1 fruit fly cellular context compared by ENCODE assay signal in the genomic region with DNA sequence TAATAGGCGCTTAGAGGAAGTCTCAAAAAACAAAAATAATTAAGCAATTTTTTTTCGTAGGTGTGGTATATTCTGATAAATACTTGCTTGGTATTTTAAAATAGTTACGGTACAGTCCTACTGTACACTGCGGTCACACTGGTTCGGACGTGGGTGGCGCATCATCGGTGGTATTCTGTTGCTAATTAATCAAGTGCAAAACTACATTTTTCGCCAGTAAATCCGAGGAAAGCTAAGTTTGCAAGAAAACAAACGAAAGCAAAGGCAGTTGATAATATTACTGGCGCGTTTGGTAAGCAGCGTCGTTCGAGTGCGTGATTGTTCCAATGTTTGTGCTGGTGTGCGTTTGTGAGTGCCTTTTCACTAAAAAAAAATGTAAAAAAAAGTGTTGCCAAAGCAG.
TF ChIP-seq lines count a peak whose summit lies in the region.

A gene (plus strand): TSS at position 125 of the 400 bp plus-strand sequence.

TF ChIP-seq in whole organism, embryonic, 481 proteins besides CTCF, POLR2A, EP300 and RAD21 (continued from another document and continues in another):
- TF ChIP-seq odd (GFP tag; optimal IDR thresholded peaks at IDR 0.05; lab: Kevin White, UChicago) = no peak
- TF ChIP-seq crp (GFP tag; optimal IDR thresholded peaks at IDR 0.05; lab: Kevin White, UChicago) = peak in 1 of 2 experiments; percentile 4
- no peak for TF ChIP-seq CG2129 (GFP tag; IDR thresholded peaks at IDR 0.05; lab: Robert Waterston, UW; ENCODE audit: partially characterized antibody)
- TF ChIP-seq Dp (GFP tag; optimal IDR thresholded peaks at IDR 0.05; lab: Kevin White, UChicago) = peak; percentile 35
- TF ChIP-seq CG11695 (GFP tag; IDR thresholded peaks at IDR 0.05; lab: Robert Waterston, UW) = no peak
- TF ChIP-seq ab (GFP tag; optimal IDR thresholded peaks at IDR 0.05; lab: Kevin White, UChicago) = no peak
- no peak for TF ChIP-seq CG4360 (GFP tag; IDR thresholded peaks at IDR 0.05; lab: Robert Waterston, UW)
- no peak for TF ChIP-seq salm (tag; optimal IDR thresholded peaks at IDR 0.05; lab: Kevin White, UChicago)
- TF ChIP-seq B-H1 (GFP tag; IDR thresholded peaks at IDR 0.05; lab: Robert Waterston, UW) = no peak
- peak; percentile 14 for TF ChIP-seq nom (GFP tag; optimal IDR thresholded peaks at IDR 0.05; lab: Kevin White, UChicago)
- no peak for TF ChIP-seq CG9932 (GFP tag; IDR thresholded peaks at IDR 0.05; lab: Robert Waterston, UW)
- no peak for TF ChIP-seq CoRest (tag; optimal IDR thresholded peaks at IDR 0.05; lab: Kevin White, UChicago)
- no peak for TF ChIP-seq CG7556 (GFP tag; optimal IDR thresholded peaks at IDR 0.05; lab: Kevin White, UChicago)
- no peak for TF ChIP-seq CG12104 (GFP tag; optimal IDR thresholded peaks at IDR 0.05; lab: Kevin White, UChicago)
- TF ChIP-seq CkIIα-i1 (GFP tag; IDR thresholded peaks at IDR 0.05; lab: Robert Waterston, UW) = no peak
- no peak for TF ChIP-seq pita (GFP tag; optimal IDR thresholded peaks at IDR 0.05; lab: Kevin White, UChicago)
- no peak for TF ChIP-seq CG10654 (GFP tag; optimal IDR thresholded peaks at IDR 0.05; lab: Kevin White, UChicago)
- TF ChIP-seq ERR (GFP tag; optimal IDR thresholded peaks at IDR 0.05; lab: Kevin White, UChicago) = no peak
- TF ChIP-seq Blimp-1 (GFP tag; optimal IDR thresholded peaks at IDR 0.05; lab: Kevin White, UChicago) = no peak
- TF ChIP-seq tx (GFP tag; optimal IDR thresholded peaks at IDR 0.05; lab: Kevin White, UChicago) = no peak
- no peak for TF ChIP-seq CrebB (tag; optimal IDR thresholded peaks at IDR 0.05; lab: Kevin White, UChicago)
- peak; percentile 90 for TF ChIP-seq gfzf (GFP tag; optimal IDR thresholded peaks at IDR 0.05; lab: Kevin White, UChicago)
- TF ChIP-seq D19A (tag; optimal IDR thresholded peaks at IDR 0.05; lab: Kevin White, UChicago) = no peak
- TF ChIP-seq CG8478 (optimal IDR thresholded peaks at IDR 0.05; lab: Kevin White, UChicago) = no peak
- no peak for TF ChIP-seq so (GFP tag; IDR thresholded peaks at IDR 0.05; lab: Robert Waterston, UW)
- no peak for TF ChIP-seq CG7271 (tag; optimal IDR thresholded peaks at IDR 0.05; lab: Kevin White, UChicago)
- no peak for TF ChIP-seq D (optimal IDR thresholded peaks at IDR 0.05; lab: Kevin White, UChicago)
- TF ChIP-seq D (GFP tag; optimal IDR thresholded peaks at IDR 0.05; lab: Kevin White, UChicago) = no peak
- TF ChIP-seq Drgx (GFP tag; IDR thresholded peaks at IDR 0.05; lab: Robert Waterston, UW) = no peak
- TF ChIP-seq wdn (GFP tag; IDR thresholded peaks at IDR 0.05; lab: Robert Waterston, UW) = no peak
- TF ChIP-seq fru (optimal IDR thresholded peaks at IDR 0.05; lab: Kevin White, UChicago) = no peak
- TF ChIP-seq YL-1 (GFP tag; optimal IDR thresholded peaks at IDR 0.05; lab: Kevin White, UChicago) = peak; percentile 59
- TF ChIP-seq ham (GFP tag; IDR thresholded peaks at IDR 0.05; lab: Robert Waterston, UW) = no peak
- TF ChIP-seq unc-4 (GFP tag; IDR thresholded peaks at IDR 0.05; lab: Robert Waterston, UW; ENCODE audit: partially characterized antibody) = no peak
- TF ChIP-seq B-H2 (GFP tag; optimal IDR thresholded peaks at IDR 0.05; lab: Kevin White, UChicago) = no peak
- no peak for TF ChIP-seq Doc2 (GFP tag; IDR thresholded peaks at IDR 0.05; lab: Robert Waterston, UW)
- no peak for TF ChIP-seq btn (GFP tag; optimal IDR thresholded peaks at IDR 0.05; lab: Kevin White, UChicago)
- TF ChIP-seq CG17186 (GFP tag; optimal IDR thresholded peaks at IDR 0.05; lab: Kevin White, UChicago) = peak; percentile 1
- TF ChIP-seq CG31388 (GFP tag; optimal IDR thresholded peaks at IDR 0.05; lab: Kevin White, UChicago) = no peak
- no peak for TF ChIP-seq CG9437 (GFP tag; optimal IDR thresholded peaks at IDR 0.05; lab: Kevin White, UChicago)
- TF ChIP-seq CG2202 (tag; optimal IDR thresholded peaks at IDR 0.05; lab: Kevin White, UChicago) = no peak
- TF ChIP-seq CG17359 (tag; optimal IDR thresholded peaks at IDR 0.05; lab: Kevin White, UChicago) = no peak
- TF ChIP-seq slp2 (GFP tag; optimal IDR thresholded peaks at IDR 0.05; lab: Kevin White, UChicago) = no peak
- TF ChIP-seq CG6654 (GFP tag; optimal IDR thresholded peaks at IDR 0.05; lab: Kevin White, UChicago) = no peak
- no peak for TF ChIP-seq Lpt (GFP tag; optimal IDR thresholded peaks at IDR 0.05; lab: Kevin White, UChicago)
- no peak for TF ChIP-seq hkb (optimal IDR thresholded peaks at IDR 0.05; lab: Kevin White, UChicago)
- no peak for TF ChIP-seq hkb (GFP tag; IDR thresholded peaks at IDR 0.05; lab: Robert Waterston, UW)
- no peak for TF ChIP-seq danr (GFP tag; IDR thresholded peaks at IDR 0.05; lab: Robert Waterston, UW)
- TF ChIP-seq CG1792 (GFP tag; optimal IDR thresholded peaks at IDR 0.05; lab: Kevin White, UChicago) = no peak
- TF ChIP-seq gem (tag; optimal IDR thresholded peaks at IDR 0.05; lab: Kevin White, UChicago) = no peak
- TF ChIP-seq ATbp (GFP tag; optimal IDR thresholded peaks at IDR 0.05; lab: Kevin White, UChicago) = no peak
- peak; percentile 33 for TF ChIP-seq Sin3A (optimal IDR thresholded peaks at IDR 0.05; lab: Kevin White, UChicago)
- TF ChIP-seq tup (GFP tag; optimal IDR thresholded peaks at IDR 0.05; lab: Kevin White, UChicago) = no peak
- no peak for TF ChIP-seq NC2α (GFP tag; optimal IDR thresholded peaks at IDR 0.05; lab: Kevin White, UChicago)
- TF ChIP-seq en (GFP tag; optimal IDR thresholded peaks at IDR 0.05; lab: Kevin White, UChicago) = no peak
- TF ChIP-seq CG2875 (GFP tag; optimal IDR thresholded peaks at IDR 0.05; lab: Kevin White, UChicago) = no peak
- TF ChIP-seq inv (GFP tag; IDR thresholded peaks at IDR 0.05; lab: Robert Waterston, UW; ENCODE audit: partially characterized antibody) = no peak
- no peak for TF ChIP-seq Sry-β (GFP tag; optimal IDR thresholded peaks at IDR 0.05; lab: Kevin White, UChicago)
- no peak for TF ChIP-seq CG10431 (GFP tag; optimal IDR thresholded peaks at IDR 0.05; lab: Kevin White, UChicago)
- no peak for TF ChIP-seq az2 (GFP tag; optimal IDR thresholded peaks at IDR 0.05; lab: Kevin White, UChicago)
- no peak for TF ChIP-seq ewg (GFP tag; optimal IDR thresholded peaks at IDR 0.05; lab: Kevin White, UChicago)
- TF ChIP-seq CG6689 (GFP tag; IDR thresholded peaks at IDR 0.05; lab: Robert Waterston, UW) = no peak
- TF ChIP-seq pros (GFP tag; optimal IDR thresholded peaks at IDR 0.05; lab: Kevin White, UChicago) = no peak
- no peak for TF ChIP-seq Side (GFP tag; optimal IDR thresholded peaks at IDR 0.05; lab: Kevin White, UChicago)
- no peak for TF ChIP-seq HLH4C (GFP tag; IDR thresholded peaks at IDR 0.05; lab: Robert Waterston, UW; ENCODE audit: partially characterized antibody)
- no peak for TF ChIP-seq gsb (GFP tag; IDR thresholded peaks at IDR 0.05; lab: Robert Waterston, UW)
- peak in 1 of 2 experiments; percentile 44 for TF ChIP-seq Pdp1 (GFP tag; optimal IDR thresholded peaks at IDR 0.05; lab: Kevin White, UChicago)
- no peak for TF ChIP-seq dati (GFP tag; IDR thresholded peaks at IDR 0.05; lab: Robert Waterston, UW)
- TF ChIP-seq Ptx1 (GFP tag; IDR thresholded peaks at IDR 0.05; lab: Robert Waterston, UW) = no peak
- peak; percentile 53 for TF ChIP-seq Vsx1 (GFP tag; optimal IDR thresholded peaks at IDR 0.05; lab: Kevin White, UChicago)
- no peak for TF ChIP-seq CG1233 (GFP tag; optimal IDR thresholded peaks at IDR 0.05; lab: Kevin White, UChicago)
- TF ChIP-seq Atf6 (GFP tag; IDR thresholded peaks at IDR 0.05; lab: Robert Waterston, UW) = no peak
- TF ChIP-seq HLH54F (GFP tag; optimal IDR thresholded peaks at IDR 0.05; lab: Kevin White, UChicago) = no peak
- TF ChIP-seq sr (GFP tag; IDR thresholded peaks at IDR 0.05; lab: Robert Waterston, UW) = no peak
- TF ChIP-seq Dad (GFP tag; optimal IDR thresholded peaks at IDR 0.05; lab: Kevin White, UChicago) = no peak
- TF ChIP-seq zf30C (GFP tag; optimal IDR thresholded peaks at IDR 0.05; lab: Kevin White, UChicago) = no peak
- TF ChIP-seq CG7745 (tag; optimal IDR thresholded peaks at IDR 0.05; lab: Kevin White, UChicago) = no peak
- no peak for TF ChIP-seq CG15073 (GFP tag; optimal IDR thresholded peaks at IDR 0.05; lab: Kevin White, UChicago)
- TF ChIP-seq Stat92E (GFP tag; optimal IDR thresholded peaks at IDR 0.05; lab: Kevin White, UChicago) = no peak
- TF ChIP-seq CG34422 (GFP tag; IDR thresholded peaks at IDR 0.05; lab: Robert Waterston, UW) = no peak; the same call in 2 of the 3 replicates
- TF ChIP-seq Elba2 (GFP tag; optimal IDR thresholded peaks at IDR 0.05; lab: Kevin White, UChicago) = no peak
- no peak for TF ChIP-seq lmd (GFP tag; IDR thresholded peaks at IDR 0.05; lab: Robert Waterston, UW)
- no peak for TF ChIP-seq fd102C (GFP tag; optimal IDR thresholded peaks at IDR 0.05; lab: Kevin White, UChicago)
- TF ChIP-seq CG30431 (GFP tag; optimal IDR thresholded peaks at IDR 0.05; lab: Kevin White, UChicago) = no peak
- TF ChIP-seq ac (GFP tag; optimal IDR thresholded peaks at IDR 0.05; lab: Kevin White, UChicago) = no peak
- TF ChIP-seq emc (GFP tag; optimal IDR thresholded peaks at IDR 0.05; lab: Kevin White, UChicago) = no peak
- TF ChIP-seq Med (GFP tag; lab: Kevin White, UChicago) = peak; percentile 82
- peak; percentile 11 for TF ChIP-seq Sry-δ (GFP tag; optimal IDR thresholded peaks at IDR 0.05; lab: Kevin White, UChicago)
- no peak for TF ChIP-seq Asciz (GFP tag; optimal IDR thresholded peaks at IDR 0.05; lab: Kevin White, UChicago)
- TF ChIP-seq Ets65A (GFP tag; lab: Kevin White, UChicago) = peak; percentile 19
- no peak for TF ChIP-seq Kr (GFP tag; optimal IDR thresholded peaks at IDR 0.05; lab: Kevin White, UChicago)
- peak; percentile 15 for TF ChIP-seq HmgD (GFP tag; optimal IDR thresholded peaks at IDR 0.05; lab: Kevin White, UChicago)
- no peak for TF ChIP-seq Atf3 (GFP tag; optimal IDR thresholded peaks at IDR 0.05; lab: Kevin White, UChicago)
- no peak for TF ChIP-seq slbo (GFP tag; IDR thresholded peaks at IDR 0.05; lab: Robert Waterston, UW)
- TF ChIP-seq BEAF-32 (GFP tag; optimal IDR thresholded peaks at IDR 0.05; lab: Kevin White, UChicago) = peak; percentile 33
- TF ChIP-seq eyg (GFP tag; optimal IDR thresholded peaks at IDR 0.05; lab: Kevin White, UChicago) = no peak
- TF ChIP-seq onecut (GFP tag; IDR thresholded peaks at IDR 0.05; lab: Robert Waterston, UW) = no peak
- peak; percentile 19 for TF ChIP-seq CG13624 (GFP tag; optimal IDR thresholded peaks at IDR 0.05; lab: Kevin White, UChicago)
- no peak for TF ChIP-seq CG2678 (tag; optimal IDR thresholded peaks at IDR 0.05; lab: Kevin White, UChicago)
- TF ChIP-seq Six4 (GFP tag; optimal IDR thresholded peaks at IDR 0.05; lab: Kevin White, UChicago) = no peak
- no peak for TF ChIP-seq CG9876 (GFP tag; optimal IDR thresholded peaks at IDR 0.05; lab: Kevin White, UChicago)
- TF ChIP-seq pb (GFP tag; optimal IDR thresholded peaks at IDR 0.05; lab: Kevin White, UChicago) = no peak
- no peak for TF ChIP-seq CG13775 (GFP tag; optimal IDR thresholded peaks at IDR 0.05; lab: Kevin White, UChicago)
- TF ChIP-seq hth (optimal IDR thresholded peaks at IDR 0.05; lab: Kevin White, UChicago) = no peak
- no peak for TF ChIP-seq Spps (tag; optimal IDR thresholded peaks at IDR 0.05; lab: Kevin White, UChicago)
- TF ChIP-seq zfh2 (GFP tag; optimal IDR thresholded peaks at IDR 0.05; lab: Kevin White, UChicago) = no peak
- no peak for TF ChIP-seq pnt (GFP tag; optimal IDR thresholded peaks at IDR 0.05; lab: Kevin White, UChicago)
- TF ChIP-seq slou (GFP tag; optimal IDR thresholded peaks at IDR 0.05; lab: Kevin White, UChicago) = no peak
- no peak for TF ChIP-seq sob (GFP tag; IDR thresholded peaks at IDR 0.05; lab: Robert Waterston, UW)
- TF ChIP-seq wek (GFP tag; optimal IDR thresholded peaks at IDR 0.05; lab: Kevin White, UChicago) = peak; percentile 96
- TF ChIP-seq aop (GFP tag; IDR thresholded peaks at IDR 0.05; lab: Robert Waterston, UW) = no peak
- no peak for TF ChIP-seq dmrt99B (tag; optimal IDR thresholded peaks at IDR 0.05; lab: Kevin White, UChicago)
- peak; percentile 7 for TF ChIP-seq CG15601 (tag; optimal IDR thresholded peaks at IDR 0.05; lab: Kevin White, UChicago)
- TF ChIP-seq gce (GFP tag; IDR thresholded peaks at IDR 0.05; lab: Robert Waterston, UW) = no peak
- TF ChIP-seq Gsc (GFP tag; IDR thresholded peaks at IDR 0.05; lab: Robert Waterston, UW) = no peak
- no peak for TF ChIP-seq mirr (GFP tag; optimal IDR thresholded peaks at IDR 0.05; lab: Kevin White, UChicago)
- no peak for TF ChIP-seq CG18476 (GFP tag; optimal IDR thresholded peaks at IDR 0.05; lab: Kevin White, UChicago)
- 0 out of 3 replicates have a peak, but pooled peaks have one; percentile 30 for TF ChIP-seq CG2199 (GFP tag; IDR thresholded peaks at IDR 0.05; lab: Robert Waterston, UW)
- TF ChIP-seq CG4404 (GFP tag; IDR thresholded peaks at IDR 0.05; lab: Robert Waterston, UW) = no peak
- TF ChIP-seq tgo (GFP tag; IDR thresholded peaks at IDR 0.05; lab: Robert Waterston, UW) = no peak
- no peak for TF ChIP-seq CG9609 (GFP tag; optimal IDR thresholded peaks at IDR 0.05; lab: Kevin White, UChicago)
- no peak for TF ChIP-seq CG5245 (GFP tag; optimal IDR thresholded peaks at IDR 0.05; lab: Kevin White, UChicago)
- TF ChIP-seq CG8944 (GFP tag; optimal IDR thresholded peaks at IDR 0.05; lab: Kevin White, UChicago) = no peak
- TF ChIP-seq CG17802 (tag; optimal IDR thresholded peaks at IDR 0.05; lab: Kevin White, UChicago) = no peak
- TF ChIP-seq wor (GFP tag; IDR thresholded peaks at IDR 0.05; lab: Robert Waterston, UW) = no peak
- TF ChIP-seq CG7372 (GFP tag; IDR thresholded peaks at IDR 0.05; lab: Robert Waterston, UW) = no peak
- no peak for TF ChIP-seq pho (GFP tag; optimal IDR thresholded peaks at IDR 0.05; lab: Kevin White, UChicago)
- TF ChIP-seq tna (GFP tag; IDR thresholded peaks at IDR 0.05; lab: Robert Waterston, UW; ENCODE audit: partially characterized antibody) = no peak
- TF ChIP-seq CG15696 (tag; optimal IDR thresholded peaks at IDR 0.05; lab: Kevin White, UChicago) = no peak
- no peak for TF ChIP-seq toy (GFP tag; IDR thresholded peaks at IDR 0.05; lab: Robert Waterston, UW)
- no peak for TF ChIP-seq NC2β (GFP tag; optimal IDR thresholded peaks at IDR 0.05; lab: Kevin White, UChicago)
- TF ChIP-seq repo (GFP tag; optimal IDR thresholded peaks at IDR 0.05; lab: Kevin White, UChicago) = peak; percentile 29
- no peak for TF ChIP-seq C15 (GFP tag; IDR thresholded peaks at IDR 0.05; lab: Robert Waterston, UW)
- no peak for TF ChIP-seq ara (GFP tag; IDR thresholded peaks at IDR 0.05; lab: Robert Waterston, UW)
- no peak for TF ChIP-seq CG15269 (tag; optimal IDR thresholded peaks at IDR 0.05; lab: Kevin White, UChicago)
- no peak for TF ChIP-seq gro (GFP tag; optimal IDR thresholded peaks at IDR 0.05; lab: Kevin White, UChicago)
- no peak for TF ChIP-seq oc (tag; optimal IDR thresholded peaks at IDR 0.05; lab: Kevin White, UChicago)
